Fruit fly (Drosophila melanogaster): ENCODE results near the gene Amun.

DNA sequence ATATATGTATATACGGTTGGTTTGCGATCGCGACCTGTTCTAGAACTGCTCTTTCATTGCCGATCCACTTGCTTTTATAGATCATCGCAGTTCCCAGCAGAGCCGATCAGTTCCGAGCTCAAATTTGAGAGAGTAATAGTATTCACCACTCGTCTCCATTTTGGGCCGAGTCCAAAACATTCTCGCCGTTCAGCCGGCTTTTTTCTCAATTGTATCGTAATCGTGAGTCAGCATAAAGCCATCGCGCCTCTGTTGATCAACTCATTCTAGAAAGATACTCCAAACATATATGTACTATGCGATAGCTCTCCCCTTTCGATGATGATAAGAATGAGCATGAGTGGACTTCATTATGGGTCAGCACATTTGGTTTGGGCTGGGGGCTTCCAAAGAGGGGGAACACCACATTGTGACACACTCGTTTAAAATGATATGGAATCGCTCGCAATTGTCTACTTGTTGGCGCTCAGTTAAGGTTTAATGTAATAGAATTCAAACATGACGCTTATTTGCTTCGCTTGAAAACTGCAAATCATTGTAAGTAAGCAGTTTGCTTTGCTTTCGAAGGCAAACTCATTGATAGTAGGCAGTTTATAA lies 49.3 kb upstream of the Amun start, which contains the start of gene CG9360:
- TF ChIP-seq psq (optimal IDR thresholded peaks at IDR 0.05): no peak
- no peak for TF ChIP-seq h (optimal IDR thresholded peaks at IDR 0.05)
- TF ChIP-seq ttk (optimal IDR thresholded peaks at IDR 0.05): no peak
- no peak for TF ChIP-seq Myc (optimal IDR thresholded peaks at IDR 0.05)
